Fruit fly (Drosophila melanogaster) whole organism, wandering third instar larva: ENCODE data around the gene CG31752.

Experiments
- CG32264 ChIP-seq: fragments of 200-800 bp; sonication (Bioruptor generic); optimal IDR thresholded peaks from 2 replicates; lab custom pipeline; 2016; ENCODE audit warnings: missing biosample characterization, missing genetic modification characterization
- CG9705 ChIP-seq: fragments of 200-800 bp; sonication (Bioruptor generic); optimal IDR thresholded peaks from 2 replicates; lab custom pipeline; 2018; ENCODE audit warnings: missing biosample characterization, mild to moderate bottlenecking, missing genetic modification characterization
- CrebA ChIP-seq: fragments of 200-800 bp; sonication (Bioruptor generic); optimal IDR thresholded peaks from 2 replicates; lab custom pipeline; 2016; ENCODE audit warnings: missing biosample characterization, mild to moderate bottlenecking, missing genetic modification characterization, borderline replicate concordance
- Dfd ChIP-seq: fragments of >200 bp; optimal IDR thresholded peaks from 2 replicates; lab custom pipeline; 2017; ENCODE audit warnings: missing biosample characterization, missing genetic modification characterization
- Dif ChIP-seq: fragments of 200-275, 200-300 bp; sonication (Bioruptor generic); optimal IDR thresholded peaks from 2 replicates; lab custom pipeline; 2018; ENCODE audit warnings: missing biosample characterization, missing genetic modification characterization; ENCODE audit not compliant: partially characterized antibody
- HLH106 ChIP-seq: fragments of 200-800 bp; optimal IDR thresholded peaks from 3 replicates; lab custom pipeline; 2019; ENCODE audit warnings: missing biosample characterization, mild to moderate bottlenecking, missing genetic modification characterization, moderate library complexity
- Hr78 ChIP-seq: fragments of >200 bp; optimal IDR thresholded peaks from 2 replicates; lab custom pipeline; 2017; ENCODE audit warnings: missing biosample characterization, missing genetic modification characterization
- Hr83 ChIP-seq: fragments of 200-300 bp; sonication (Bioruptor generic); optimal IDR thresholded peaks from 2 replicates; lab custom pipeline; 2016; ENCODE audit warnings: missing biosample characterization, mild to moderate bottlenecking, missing genetic modification characterization, moderate library complexity; ENCODE audit not compliant: poor library complexity, severe bottlenecking
- Jra ChIP-seq: sonication (Bioruptor generic); optimal IDR thresholded peaks from 2 replicates; lab custom pipeline; 2016; ENCODE audit warnings: missing biosample characterization, missing genetic modification characterization
- Mio ChIP-seq: sonication (Bioruptor generic); optimal IDR thresholded peaks from 2 replicates; lab custom pipeline; 2016; ENCODE audit warnings: missing biosample characterization, missing genetic modification characterization
- N ChIP-seq: fragments of >200 bp; optimal IDR thresholded peaks from 2 replicates; lab custom pipeline; 2018; ENCODE audit warnings: missing biosample characterization, missing external identifiers, missing genetic modification characterization
- OdsH ChIP-seq: fragments of 200-800 bp; sonication (Bioruptor generic); optimal IDR thresholded peaks from 2 replicates; lab custom pipeline; 2016; ENCODE audit warnings: missing biosample characterization, mild to moderate bottlenecking, missing genetic modification characterization
- Rel ChIP-seq, 2 experiments: fragments of 200-800 bp; sonication (Bioruptor generic) in 1 of 2; optimal IDR thresholded peaks; 2 replicates in 1 of 2; 3 replicates in 1 of 2; lab custom pipeline; 2016 to 2019; ENCODE audit warnings: mild to moderate bottlenecking in 2 of 2, missing biosample characterization in 2 of 2, missing genetic modification characterization in 2 of 2, moderate library complexity in 1 of 2
- Sp1 ChIP-seq: fragments of 200-800 bp; sonication (Bioruptor generic); optimal IDR thresholded peaks from 3 replicates; lab custom pipeline; 2019; ENCODE audit warnings: missing biosample characterization, mild to moderate bottlenecking, missing genetic modification characterization, moderate library complexity
- Vsx2 ChIP-seq: fragments of 200-300, 225-300 bp; sonication (Bioruptor generic); optimal IDR thresholded peaks from 2 replicates; lab custom pipeline; 2018; ENCODE audit warnings: missing biosample characterization, missing genetic modification characterization; ENCODE audit not compliant: partially characterized antibody
- br ChIP-seq: fragments of 200-800 bp; sonication (Bioruptor generic); optimal IDR thresholded peaks from 2 replicates; lab custom pipeline; 2016; ENCODE audit warnings: missing biosample characterization, missing genetic modification characterization
- dl ChIP-seq, 2 experiments: fragments of 175-275, 200-275 bp in 1 of 2; fragments of 200-275 bp in 1 of 2; sonication (Bioruptor generic); optimal IDR thresholded peaks; lab custom pipeline; 2018; ENCODE audit warnings: mild to moderate bottlenecking in 2 of 2, missing biosample characterization in 2 of 2, missing genetic modification characterization in 2 of 2, moderate library complexity in 2 of 2; ENCODE audit not compliant: partially characterized antibody in 2 of 2, insufficient read depth in 1 of 2
- dmrt93B ChIP-seq: fragments of 200-800 bp; sonication (Bioruptor generic); optimal IDR thresholded peaks from 2 replicates; lab custom pipeline; 2018; ENCODE audit warnings: missing biosample characterization, mild to moderate bottlenecking, missing genetic modification characterization
- ey ChIP-seq: fragments of 200-800 bp; sonication (Bioruptor generic); optimal IDR thresholded peaks from 2 replicates; lab custom pipeline; 2016; ENCODE audit warnings: missing biosample characterization, missing genetic modification characterization
- foxo ChIP-seq, 2 experiments: fragments of 200-800 bp; sonication (Bioruptor generic); optimal IDR thresholded peaks; 2 replicates in 1 of 2; 3 replicates in 1 of 2; lab custom pipeline; 2016 to 2017; ENCODE audit warnings: missing biosample characterization in 2 of 2, missing genetic modification characterization in 2 of 2
- fru ChIP-seq: fragments of 200-800 bp; sonication (Bioruptor generic); optimal IDR thresholded peaks from 3 replicates; lab custom pipeline; 2016; ENCODE audit warnings: missing biosample characterization, mild to moderate bottlenecking, missing genetic modification characterization
- h ChIP-seq: fragments of 200-800 bp; sonication (Bioruptor generic); optimal IDR thresholded peaks from 3 replicates; lab custom pipeline; 2016; ENCODE audit warnings: missing biosample characterization, mild to moderate bottlenecking, missing genetic modification characterization
- pan ChIP-seq: fragments of >200 bp; optimal IDR thresholded peaks from 2 replicates; lab custom pipeline; 2017
- psq ChIP-seq: fragments of 200-800 bp; sonication (Bioruptor generic); optimal IDR thresholded peaks from 3 replicates; lab custom pipeline; 2017; ENCODE audit warnings: missing biosample characterization, mild to moderate bottlenecking, missing genetic modification characterization, moderate library complexity
- rgr ChIP-seq: fragments of 200-800 bp; sonication (Bioruptor generic); optimal IDR thresholded peaks from 3 replicates; lab custom pipeline; 2016; ENCODE audit warnings: missing biosample characterization, mild to moderate bottlenecking, missing genetic modification characterization
- sv ChIP-seq: fragments of 200-800 bp; sonication (Bioruptor generic); optimal IDR thresholded peaks from 3 replicates; lab custom pipeline; 2016; ENCODE audit warnings: missing biosample characterization, missing genetic modification characterization
- usp ChIP-seq: fragments of >200 bp; optimal IDR thresholded peaks from 2 replicates; lab custom pipeline; 2017; ENCODE audit warnings: missing biosample characterization, missing genetic modification characterization
- woc ChIP-seq: sonication (Bioruptor generic); optimal IDR thresholded peaks from 2 replicates; lab custom pipeline; 2016; ENCODE audit warnings: missing biosample characterization, mild to moderate bottlenecking, missing genetic modification characterization

Gene CG31752

DNA sequence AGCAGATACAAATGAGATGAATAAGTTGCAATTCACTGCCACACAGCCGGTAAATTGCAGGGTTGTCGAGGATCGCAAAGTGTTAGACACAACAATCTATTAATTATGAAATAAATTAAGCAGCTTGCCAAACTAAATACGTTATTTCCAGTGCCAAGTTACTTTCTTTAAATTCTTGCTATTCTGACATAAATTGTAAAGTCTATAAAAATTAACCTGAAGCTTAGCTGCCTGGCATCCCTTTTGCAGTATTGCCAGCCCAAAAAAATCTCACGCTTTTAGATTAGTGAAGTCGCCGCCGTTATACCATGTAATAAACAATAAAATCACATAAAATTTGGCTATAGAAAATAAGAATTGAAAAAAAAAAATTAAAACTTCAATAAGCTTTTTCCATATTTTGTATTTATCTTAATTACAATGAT is 16.5 kb upstream of the CG31752 start (continued):
- TF ChIP-seq Sp1, result peak; percentile 96
- peak; percentile 98 for TF ChIP-seq br (GFP tag; lab: Kevin White, UChicago)
- TF ChIP-seq ey (GFP tag; lab: Kevin White, UChicago), result peak; percentile 97
- peak; percentile 90 for TF ChIP-seq CG32264
- no peak for TF ChIP-seq dl (GFP tag; optimal IDR thresholded peaks at IDR 0.05; lab: Kevin White, UChicago; ENCODE audit: insufficient read depth in 1 of 2, partially characterized antibody in 2 of 2)
- peak; percentile 95 for TF ChIP-seq CG9705 (GFP tag; lab: Kevin White, UChicago)
- TF ChIP-seq, all 38 proteins: peak for 26

DNA sequence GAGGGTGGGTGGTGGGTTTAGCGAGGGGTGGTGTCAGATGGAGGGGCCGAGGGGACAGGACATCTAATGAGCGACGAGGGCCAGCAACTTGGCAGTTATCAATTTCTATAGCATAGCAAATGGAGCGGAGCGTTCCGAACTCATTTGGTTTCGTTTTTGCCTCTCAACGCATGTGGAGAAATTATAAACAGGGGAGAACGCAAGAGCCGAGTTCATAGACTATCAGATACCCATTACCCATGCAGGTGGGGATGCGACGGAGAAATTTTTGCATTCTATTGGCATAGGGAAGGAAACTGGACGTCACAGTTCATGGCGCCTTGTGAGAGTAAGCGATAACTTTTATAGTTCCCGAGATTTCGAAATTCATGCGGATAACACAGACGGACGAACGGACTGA is 11.1 kb upstream of the CG31752 start:
- TF ChIP-seq CrebA (GFP tag; lab: Kevin White, UChicago) (no peak), N (GFP tag; lab: Kevin White, UChicago) (no peak), ey (GFP tag; lab: Kevin White, UChicago) (no peak)

DNA sequence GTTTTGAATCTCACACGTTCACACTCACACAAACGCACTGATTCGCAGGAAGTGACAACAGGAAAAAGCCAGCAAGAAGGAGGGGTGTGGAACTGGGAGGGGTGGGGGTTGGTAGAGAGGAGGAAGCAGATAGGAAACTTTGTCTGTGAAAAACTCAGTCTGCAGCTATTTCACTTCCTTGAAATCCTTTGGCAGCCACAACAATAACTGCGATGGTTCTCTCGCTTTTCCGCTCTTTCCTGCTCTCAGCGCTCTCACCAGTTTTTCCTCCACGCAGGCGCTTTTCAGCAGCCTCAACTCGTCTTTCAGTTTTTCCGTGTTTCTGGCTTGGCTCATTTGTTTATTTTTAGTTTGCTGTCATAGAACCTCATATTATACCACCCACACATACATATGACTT is 5.7 kb upstream of the CG31752 start:
- TF ChIP-seq Mio (GFP tag; lab: Kevin White, UChicago) (no peak), usp (GFP tag; lab: Kevin White, UChicago) (no peak), h (no peak), dl (GFP tag; optimal IDR thresholded peaks at IDR 0.05; lab: Kevin White, UChicago; ENCODE audit: insufficient read depth in 1 of 2, partially characterized antibody in 2 of 2) (no peak), HLH106 (tag; lab: Kevin White, UChicago) (no peak)
- TF ChIP-seq, all 38 proteins: peak for 0

dm6 chr2L:18846175-18846574 is 5.1 kb upstream of the CG31752 start:
- no peak for TF ChIP-seq h
- no peak for TF ChIP-seq Hr78 (GFP tag; lab: Kevin White, UChicago)
- no peak for TF ChIP-seq dmrt93B (GFP tag; lab: Kevin White, UChicago)
- TF ChIP-seq Jra (GFP tag; lab: Kevin White, UChicago), result no peak

DNA sequence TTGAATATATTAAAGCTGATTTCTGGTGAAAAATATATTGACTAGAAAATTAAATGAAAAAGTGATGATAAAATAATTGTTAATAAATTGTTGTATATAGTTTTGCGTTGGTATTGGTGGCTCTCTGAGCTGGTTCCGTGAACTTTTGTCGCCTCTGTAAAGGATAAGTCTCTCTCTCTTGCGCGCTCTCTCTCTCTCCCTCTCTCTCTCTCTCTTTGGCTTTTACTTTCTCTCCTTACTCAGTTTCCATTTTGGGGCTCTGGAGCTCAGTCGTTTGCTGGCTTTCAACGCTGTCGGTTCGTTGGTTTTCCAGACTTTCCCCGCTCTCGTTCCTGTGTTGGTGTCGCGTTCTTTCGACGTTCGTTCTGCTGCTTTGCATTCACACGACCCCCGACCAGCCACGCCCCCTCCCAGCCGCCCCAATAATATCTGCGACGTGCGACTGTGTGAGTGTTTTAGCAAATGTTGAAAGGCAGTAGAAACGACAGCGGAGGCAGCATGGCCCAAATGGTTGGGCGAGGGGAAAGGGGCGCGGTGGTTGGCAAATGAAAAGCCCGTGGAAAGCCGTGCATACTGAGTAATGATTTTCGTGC is 3.9 kb upstream of the CG31752 start, which contains the start of gene CG17321:
Gene CG17321 (plus strand): TSS at position 268 of the 593 bp plus-strand sequence.
- TF ChIP-seq HLH106 (tag; lab: Kevin White, UChicago) (no peak), Vsx2 (GFP tag; lab: Kevin White, UChicago) (peak; percentile 62), CG32264 (no peak), dl (GFP tag; optimal IDR thresholded peaks at IDR 0.05; lab: Kevin White, UChicago; ENCODE audit: insufficient read depth in 1 of 2, partially characterized antibody in 2 of 2) (peak; percentile 5 to 77), Dif (GFP tag; lab: Kevin White, UChicago) (peak; percentile 87)
- TF ChIP-seq, all 38 proteins: peak for 3

DNA sequence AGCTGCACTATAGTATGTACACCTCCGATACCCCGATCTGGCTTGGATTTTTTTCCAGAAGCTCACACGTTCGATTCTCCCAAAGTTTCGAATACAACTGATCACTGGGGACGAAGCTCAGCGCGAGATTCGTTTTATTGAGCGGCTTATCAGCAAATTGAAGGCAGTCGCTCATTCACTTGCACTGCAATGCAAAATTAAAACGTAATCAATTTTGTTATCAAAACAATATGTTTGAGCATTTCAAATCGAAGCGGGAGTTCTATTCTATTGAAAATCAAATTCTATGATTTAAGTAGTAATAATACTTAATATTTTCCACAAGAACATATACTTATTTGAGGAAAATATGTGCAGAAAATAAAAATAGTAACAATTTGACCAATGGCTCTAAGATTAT is 3.4 kb upstream of the CG31752 start, which contains the start of gene CG33120:
Gene CG33120 (minus strand): TSS at position 101 of the 400 bp plus-strand sequence.
- TF ChIP-seq OdsH (GFP tag; lab: Kevin White, UChicago) (no peak), Hr78 (GFP tag; lab: Kevin White, UChicago) (no peak), fru (no peak), pan (lab: Kevin White, UChicago) (no peak), Hr83 (GFP tag; lab: Kevin White, UChicago) (no peak), dmrt93B (GFP tag; lab: Kevin White, UChicago) (no peak), psq (GFP tag; lab: Kevin White, UChicago) (no peak), Rel (GFP tag; optimal IDR thresholded peaks at IDR 0.05; lab: Kevin White, UChicago) (no peak), Rel (tag; optimal IDR thresholded peaks at IDR 0.05; lab: Kevin White, UChicago) (no peak), woc (GFP tag; lab: Kevin White, UChicago) (no peak), rgr (no peak), Dif (GFP tag; lab: Kevin White, UChicago) (no peak), Vsx2 (GFP tag; lab: Kevin White, UChicago) (no peak), sv (no peak), Dfd (GFP tag; lab: Kevin White, UChicago) (no peak), Jra (GFP tag; lab: Kevin White, UChicago) (no peak), foxo (GFP tag; optimal IDR thresholded peaks at IDR 0.05; lab: Kevin White, UChicago) (no peak), Sp1 (no peak)
